Worm (Caenorhabditis elegans) whole organism, young adult: ENCODE results near the gene C47G2.4.
A peak's percentile ranks its signal among the peaks of the same experiment; 100 is the strongest.

Experiments used
- F22D6.2 ChIP-seq: sonication (generic microtip); optimal IDR thresholded peaks from 2 replicates; lab custom pipeline; 2016; ENCODE audit warnings: mild to moderate bottlenecking, missing genetic modification characterization, missing compliant biosample characterization
- F33H1.4 ChIP-seq: fragments of 200-800 bp; sonication (Bioruptor generic); IDR thresholded peaks from 2 replicates; pipeline ENCODE4 v1.3.6; 2022; ENCODE audit warnings: missing genetic modification reagents, missing genetic modification characterization, missing compliant biosample characterization
- F37B4.10 ChIP-seq: fragments of 200-800 bp; sonication (Bioruptor generic); IDR thresholded peaks from 2 replicates; pipeline ENCODE4 v1.3.6; 2022; ENCODE audit warnings: missing genetic modification characterization, missing compliant biosample characterization
- F49E8.2 ChIP-seq: sonication (generic microtip); optimal IDR thresholded peaks from 3 replicates; lab custom pipeline; 2017; ENCODE audit warnings: missing genetic modification characterization, mild to moderate bottlenecking, missing compliant biosample characterization, antibody characterized with exemption, moderate library complexity; ENCODE audit not compliant: insufficient read depth
- F57C9.4 ChIP-seq: sonication (generic microtip); optimal IDR thresholded peaks from 2 replicates; lab custom pipeline; 2017; ENCODE audit warnings: mild to moderate bottlenecking, missing genetic modification characterization, missing compliant biosample characterization
- T07F8.4 ChIP-seq: sonication (generic microtip); optimal IDR thresholded peaks from 2 replicates; lab custom pipeline; 2016; ENCODE audit warnings: mild to moderate bottlenecking, missing genetic modification characterization, moderate library complexity, missing compliant biosample characterization
- T26A5.8 ChIP-seq: sonication (generic microtip); optimal IDR thresholded peaks from 2 replicates; lab custom pipeline; 2016; ENCODE audit warnings: missing genetic modification characterization, missing compliant biosample characterization
- Y53G8AR.9 ChIP-seq: fragments of 200-800 bp; sonication (Bioruptor generic); conservative IDR thresholded peaks from 2 replicates; pipeline ENCODE4 v1.3.6; 2022; ENCODE audit warnings: missing genetic modification reagents, missing genetic modification characterization, missing compliant biosample characterization
- Y67H2A.10 ChIP-seq: fragments of 200-800 bp; sonication (Bioruptor generic); conservative IDR thresholded peaks from 2 replicates; pipeline ENCODE4 v1.3.6; 2022; ENCODE audit warnings: missing genetic modification reagents, missing genetic modification characterization, missing compliant biosample characterization
- Y95B8A.8 ChIP-seq: fragments of 200-800 bp; sonication (Bioruptor generic); IDR thresholded peaks from 2 replicates; pipeline ENCODE4 v1.3.6; 2022; ENCODE audit warnings: missing genetic modification reagents, missing genetic modification characterization, missing compliant biosample characterization
- ama-1 ChIP-seq, 3 experiments: fragments of 150-350 bp in 1 of 3; sonication (generic microtip) in 2 of 3; optimal IDR thresholded peaks; 2 replicates each; lab custom pipeline; 2014 to 2018; ENCODE audit warnings: missing biosample characterization in 2 of 3, missing genetic modification characterization in 2 of 3, missing genetic modification reagents in 2 of 3
- aptf-2 ChIP-seq: fragments of 200-800 bp; sonication (Bioruptor generic); conservative IDR thresholded peaks from 2 replicates; pipeline ENCODE4 v1.3.6; 2022; ENCODE audit warnings: missing genetic modification reagents, missing genetic modification characterization, missing compliant biosample characterization
- attf-3 ChIP-seq: fragments of 200-800 bp; sonication (Bioruptor generic); conservative IDR thresholded peaks from 2 replicates; pipeline ENCODE4 v1.3.6; 2022; ENCODE audit warnings: missing genetic modification reagents, missing genetic modification characterization, missing compliant biosample characterization
- bed-1 ChIP-seq: fragments of 200-800 bp; sonication (Bioruptor generic); IDR thresholded peaks from 2 replicates; pipeline ENCODE4 v1.3.6; 2022; ENCODE audit warnings: missing genetic modification reagents, missing genetic modification characterization, missing compliant biosample characterization
- ceh-100 ChIP-seq: fragments of 200-800 bp; sonication (Bioruptor generic); IDR thresholded peaks from 2 replicates; pipeline ENCODE4 v1.3.6; 2022; ENCODE audit warnings: missing genetic modification reagents, missing genetic modification characterization, missing compliant biosample characterization
- ceh-27 ChIP-seq: fragments of 200-800 bp; sonication (Bioruptor generic); optimal IDR thresholded peaks from 2 replicates; lab custom pipeline; 2018; ENCODE audit warnings: mild to moderate bottlenecking, missing genetic modification characterization, moderate library complexity, missing compliant biosample characterization
- ceh-58 ChIP-seq: fragments of 200-800 bp; sonication (Bioruptor generic); IDR thresholded peaks from 2 replicates; pipeline ENCODE4 v1.3.6; 2022; ENCODE audit warnings: missing genetic modification characterization, missing compliant biosample characterization
- dpl-1 ChIP-seq: fragments of 150-350 bp; optimal IDR thresholded peaks from 2 replicates; lab custom pipeline; 2014; ENCODE audit warnings: missing biosample characterization, missing genetic modification reagents, missing genetic modification characterization
- egrh-3 ChIP-seq: fragments of 200-800 bp; sonication (Bioruptor generic); IDR thresholded peaks from 2 replicates; pipeline ENCODE4 v1.3.6; 2022; ENCODE audit warnings: missing genetic modification reagents, missing genetic modification characterization, missing compliant biosample characterization
- ets-4 ChIP-seq: fragments of 200-800 bp; sonication (Bioruptor generic); optimal IDR thresholded peaks from 2 replicates; lab custom pipeline; 2018; ENCODE audit warnings: mild to moderate bottlenecking, missing genetic modification characterization, missing compliant biosample characterization
- him-1 ChIP-seq: sonication (generic microtip); optimal IDR thresholded peaks from 2 replicates; lab custom pipeline; 2016; ENCODE audit warnings: missing genotype, missing genetic modification reagents, missing genetic modification characterization, missing compliant biosample characterization
- hlh-26 ChIP-seq: fragments of 200-800 bp; sonication (Bioruptor generic); conservative IDR thresholded peaks from 2 replicates; pipeline ENCODE4 v1.3.6; 2022; ENCODE audit warnings: missing genetic modification reagents, missing genetic modification characterization, missing compliant biosample characterization
- hmg-1.2 ChIP-seq: fragments of 200-800 bp; sonication (Bioruptor generic); IDR thresholded peaks from 2 replicates; pipeline ENCODE4 v1.3.6; 2022; ENCODE audit warnings: missing genetic modification reagents, missing genetic modification characterization, missing compliant biosample characterization
- lin-26 ChIP-seq: fragments of 200-800 bp; sonication (Bioruptor generic); IDR thresholded peaks from 2 replicates; pipeline ENCODE4 v1.3.6; 2022; ENCODE audit warnings: missing genetic modification reagents, missing genetic modification characterization, missing compliant biosample characterization
- lin-35 ChIP-seq, 3 experiments: fragments of 150-350 bp in 2 of 3; sonication (generic microtip) in 1 of 3; optimal IDR thresholded peaks; 2 replicates each; lab custom pipeline; 2014 to 2018; ENCODE audit warnings: missing biosample characterization in 3 of 3, missing genetic modification characterization in 3 of 3, missing genetic modification reagents in 3 of 3
- lsl-1 ChIP-seq: fragments of 200-800 bp; sonication (Bioruptor generic); optimal IDR thresholded peaks from 2 replicates; lab custom pipeline; 2018; ENCODE audit warnings: mild to moderate bottlenecking, missing genetic modification characterization, moderate library complexity, missing compliant biosample characterization
- madf-6 ChIP-seq: fragments of 200-800 bp; sonication (Bioruptor generic); IDR thresholded peaks from 2 replicates; pipeline ENCODE4 v1.3.6; 2022; ENCODE audit warnings: missing genetic modification reagents, missing genetic modification characterization, missing compliant biosample characterization
- mcd-1 ChIP-seq: fragments of 200-800 bp; sonication (Bioruptor generic); IDR thresholded peaks from 2 replicates; pipeline ENCODE4 v1.3.6; 2022; ENCODE audit warnings: missing genetic modification reagents, missing genetic modification characterization, missing compliant biosample characterization
- nfya-1 ChIP-seq: sonication (generic microtip); optimal IDR thresholded peaks from 2 replicates; lab custom pipeline; 2017; ENCODE audit warnings: antibody characterized with exemption, missing compliant biosample characterization, missing genetic modification characterization, borderline replicate concordance; ENCODE audit not compliant: insufficient read depth
- nfyb-1 ChIP-seq: fragments of 200-800 bp; sonication (Bioruptor generic); IDR thresholded peaks from 2 replicates; pipeline ENCODE4 v1.3.6; 2022; ENCODE audit warnings: missing genetic modification reagents, missing genetic modification characterization, missing compliant biosample characterization
- rec-8 ChIP-seq, 2 experiments: sonication (generic microtip); optimal IDR thresholded peaks; 2 replicates each; lab custom pipeline; 2016; ENCODE audit warnings: mild to moderate bottlenecking in 2 of 2, missing genetic modification characterization in 2 of 2, missing genetic modification reagents in 2 of 2, missing genotype in 2 of 2, missing biosample characterization in 1 of 2, missing compliant biosample characterization in 1 of 2, moderate library complexity in 1 of 2
- repo-1 ChIP-seq: sonication (generic microtip); optimal IDR thresholded peaks from 2 replicates; lab custom pipeline; 2017; ENCODE audit warnings: mild to moderate bottlenecking, missing genetic modification characterization, missing compliant biosample characterization
- snpc-1.1 ChIP-seq: sonication (generic microtip); optimal IDR thresholded peaks from 2 replicates; lab custom pipeline; 2017; ENCODE audit warnings: missing genetic modification characterization, mild to moderate bottlenecking, missing compliant biosample characterization, antibody characterized with exemption, moderate library complexity, missing genotype, missing genetic modification reagents; ENCODE audit not compliant: insufficient read depth
- snpc-4 ChIP-seq, 5 experiments: fragments of 150-350 bp in 1 of 5; sonication (generic microtip) in 4 of 5; optimal IDR thresholded peaks; 2 replicates each; lab custom pipeline; 2014 to 2018; ENCODE audit warnings: missing genetic modification characterization in 5 of 5, missing biosample characterization in 3 of 5, antibody characterized with exemption in 2 of 5, mild to moderate bottlenecking in 2 of 5, missing compliant biosample characterization in 2 of 5, missing genotype in 2 of 5, moderate library complexity in 2 of 5, missing genetic modification reagents in 1 of 5
- zfh-2 ChIP-seq: fragments of 200-800 bp; sonication (Bioruptor generic); conservative IDR thresholded peaks from 2 replicates; pipeline ENCODE4 v1.3.6; 2022; ENCODE audit warnings: missing genetic modification reagents, missing genetic modification characterization, missing compliant biosample characterization
- zim-3 ChIP-seq: sonication (generic microtip); optimal IDR thresholded peaks from 2 replicates; lab custom pipeline; 2017; ENCODE audit warnings: mild to moderate bottlenecking, missing genetic modification characterization, moderate library complexity, missing compliant biosample characterization
- ztf-3 ChIP-seq: fragments of 200-800 bp; sonication (Bioruptor generic); optimal IDR thresholded peaks from 2 replicates; lab custom pipeline; 2018; ENCODE audit warnings: mild to moderate bottlenecking, missing genetic modification characterization, missing compliant biosample characterization

The C47G2.4 gene

ce11 chrII:11333846-11334638, 40.6 kb upstream of the C47G2.4 start (continued):
- no peak for TF ChIP-seq ztf-3 (GFP tag; lab: Kevin White, UChicago)
- TF ChIP-seq dpl-1 (GFP tag; lab: Kevin White, UChicago): no peak
- no peak for TF ChIP-seq ets-4
- peak; percentile 72 for TF ChIP-seq madf-6 (GFP tag; lab: Robert Waterston, UW)
- no peak for TF ChIP-seq F37B4.10 (GFP tag; lab: Robert Waterston, UW)
- peak; percentile 57 for TF ChIP-seq nfyb-1
- TF ChIP-seq T07F8.4 (tag; lab: Kevin White, UChicago): no peak
- no peak for TF ChIP-seq Y67H2A.10 (GFP tag; lab: Robert Waterston, UW)
- peak; percentile 84 for TF ChIP-seq snpc-1.1 (tag; lab: Kevin White, UChicago)
- no peak for TF ChIP-seq ceh-27 (GFP tag; lab: Kevin White, UChicago)
- no peak for TF ChIP-seq T26A5.8 (tag; lab: Kevin White, UChicago)
- TF ChIP-seq Y53G8AR.9 (GFP tag; lab: Robert Waterston, UW): no peak

DNA sequence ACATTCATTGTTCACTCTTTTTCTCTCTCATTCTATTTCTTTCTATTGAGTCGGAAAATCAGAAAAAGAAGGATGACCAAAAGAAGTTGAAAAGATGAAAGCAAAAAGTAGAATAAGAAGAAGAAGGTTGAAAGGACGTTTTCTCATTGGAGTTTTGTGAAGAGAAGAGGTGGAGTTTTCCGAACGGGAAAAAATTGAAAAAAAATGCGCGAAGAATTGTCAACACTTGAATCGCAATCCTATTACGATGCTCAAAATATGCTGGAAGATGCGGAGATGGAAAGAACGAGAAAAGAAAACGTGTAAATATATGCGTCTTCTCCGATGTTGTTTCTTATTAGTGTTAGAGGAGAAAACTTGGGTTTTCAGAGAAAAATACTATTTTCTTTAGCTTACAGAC, 40.0 kb upstream of the C47G2.4 start:
- TF ChIP-seq F49E8.2: no peak
- no peak for TF ChIP-seq lin-35 (GFP tag; optimal IDR thresholded peaks at IDR 0.05; lab: Kevin White, UChicago)
- TF ChIP-seq rec-8 (tag; optimal IDR thresholded peaks at IDR 0.05; lab: Kevin White, UChicago): no peak
- no peak for TF ChIP-seq mcd-1
- TF ChIP-seq zfh-2: no peak
- no peak for TF ChIP-seq attf-3 (GFP tag; lab: Robert Waterston, UW)
- no peak for TF ChIP-seq ztf-3 (GFP tag; lab: Kevin White, UChicago)
- no peak for TF ChIP-seq F33H1.4 (GFP tag; lab: Robert Waterston, UW)
- TF ChIP-seq aptf-2 (GFP tag; lab: Robert Waterston, UW): no peak
- TF ChIP-seq bed-1 (GFP tag; lab: Robert Waterston, UW): no peak

DNA sequence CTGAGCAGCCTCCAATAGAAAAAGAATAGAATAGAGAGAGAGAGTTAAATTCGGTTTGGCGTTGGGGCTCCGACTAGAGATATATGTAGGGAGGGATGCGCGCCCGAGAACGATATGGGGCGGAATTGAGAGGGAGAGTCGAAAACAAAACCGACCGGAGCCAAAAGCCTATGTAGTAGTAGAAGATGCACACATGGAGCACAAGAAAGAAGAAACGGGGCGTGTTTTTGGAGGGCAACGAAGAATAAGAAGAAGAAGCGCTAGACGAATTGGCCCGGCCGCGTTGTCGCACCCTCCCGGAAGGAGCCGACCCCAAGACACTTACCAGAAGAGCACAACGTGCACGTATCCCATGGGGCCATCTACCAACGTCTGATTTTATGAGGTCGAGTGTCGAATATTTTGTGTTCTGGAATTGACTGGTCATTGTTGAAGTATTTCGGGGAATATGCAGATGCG, 35.6 kb upstream of the C47G2.4 start, which contains the start of gene tag-180:
TSS of gene tag-180 (minus strand) at position 409 of the 459 bp plus-strand sequence.
- TF ChIP-seq zfh-2: peak; percentile 37; the same call in 1 of the 2 replicates
- TF ChIP-seq zim-3 (tag; lab: Kevin White, UChicago): no peak
- TF ChIP-seq, all 124 proteins: peak for 1

ce11 chrII:11319591-11319990, 26.2 kb upstream of the C47G2.4 start, which contains the start of gene nlp-51:
nlp-51 (minus strand) TSS chrII:11319691.
- TF ChIP-seq lsl-1 (no peak), F57C9.4 (tag; lab: Kevin White, UChicago) (no peak), repo-1 (no peak)

- no peak for TF ChIP-seq ets-4
Observed at ce11 chrII:11316663-11317062, 23.3 kb upstream of the C47G2.4 start.

DNA sequence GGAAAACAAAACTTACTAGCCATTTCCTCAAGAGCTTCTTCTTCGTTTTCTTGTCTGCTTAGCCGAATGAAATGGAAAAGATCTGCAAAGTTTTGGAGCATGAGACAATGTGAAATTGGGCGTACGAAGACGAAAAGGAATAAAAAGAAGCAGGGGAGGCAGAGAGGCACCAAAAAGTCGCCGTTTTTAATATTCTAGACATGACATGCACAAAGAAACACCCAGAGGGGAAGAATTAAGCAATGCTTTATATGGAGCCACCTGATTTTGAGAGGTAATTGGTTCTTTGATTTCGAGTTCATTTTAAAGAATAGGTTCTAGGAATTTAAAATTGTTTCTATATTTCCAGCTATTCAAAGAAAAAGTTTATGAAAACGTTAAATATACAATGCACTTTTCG, 20.8 kb upstream of the C47G2.4 start, which contains the start of gene T24F1.4:
TSS of gene T24F1.4 (minus strand) at position 101 of the 400 bp plus-strand sequence.
- TF ChIP-seq ceh-100 (no peak), F57C9.4 (tag; lab: Kevin White, UChicago) (no peak), hmg-1.2 (GFP tag; lab: Robert Waterston, UW) (no peak), lin-26 (GFP tag; lab: Robert Waterston, UW) (no peak), egrh-3 (GFP tag; lab: Robert Waterston, UW) (no peak), nfya-1 (no peak), snpc-4 (GFP tag; optimal IDR thresholded peaks at IDR 0.05; lab: Kevin White, UChicago) (no peak), snpc-4 (tag; optimal IDR thresholded peaks at IDR 0.05; lab: Kevin White, UChicago) (no peak), ceh-58 (no peak), him-1 (tag; lab: Kevin White, UChicago) (no peak), ama-1 (optimal IDR thresholded peaks at IDR 0.05; lab: Kevin White, UChicago) (no peak), ama-1 (GFP tag; optimal IDR thresholded peaks at IDR 0.05; lab: Kevin White, UChicago) (no peak), F22D6.2 (tag; lab: Kevin White, UChicago) (no peak), Y95B8A.8 (no peak), hlh-26 (GFP tag; lab: Robert Waterston, UW) (no peak)
